Worm (Caenorhabditis elegans): ENCODE data around the gene hadb-1.

DNA sequence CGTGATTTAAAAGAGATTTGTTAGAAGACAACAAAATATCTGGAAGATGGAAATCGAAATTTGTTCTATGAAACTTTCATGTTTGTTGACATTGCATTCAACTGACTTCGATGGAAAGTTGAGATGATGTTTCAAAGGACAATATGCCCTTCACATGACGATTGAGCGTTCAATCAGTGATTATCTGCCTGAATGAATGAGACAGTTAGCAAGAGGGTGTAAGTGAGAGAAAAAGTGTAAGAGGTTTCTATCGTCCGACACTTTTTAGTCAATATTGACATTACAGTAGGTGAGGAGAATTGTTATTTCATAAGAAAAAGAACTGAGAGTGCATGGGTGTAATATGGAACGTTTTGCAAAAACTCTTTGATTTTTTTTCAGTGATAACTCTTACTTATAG is 44.9 kb upstream of the hadb-1 start:
- TF ChIP-seq tbx-37 (GFP tag; conservative IDR thresholded peaks at IDR 0.05) (no peak), ama-1 (optimal IDR thresholded peaks at IDR 0.05) (no peak), F13C5.2 (tag; optimal IDR thresholded peaks at IDR 0.05) (no peak), flt-1 (GFP tag; IDR thresholded peaks at IDR 0.05) (no peak)
